Worm (Caenorhabditis elegans) whole organism, L1 larva: ENCODE data around the gene eef-1B.1.

Source experiments
- blmp-1 ChIP-seq: fragments of 150-350 bp; optimal IDR thresholded peaks from 2 replicates; lab custom pipeline; 2014; ENCODE audit warnings: missing biosample characterization, missing genetic modification characterization
- lin-39 ChIP-seq: fragments of 150-350 bp; optimal IDR thresholded peaks from 2 replicates; lab custom pipeline; 2014; ENCODE audit warnings: missing biosample characterization, missing genetic modification reagents, missing genetic modification characterization

ce11 chrIII:7969121-7969520, 4.1 kb downstream of the eef-1B.1 start, which contains the start of the genes F54H12.8 and F54H12.7:
- no peak for TF ChIP-seq lin-39
- no peak for TF ChIP-seq blmp-1
